Worm (Caenorhabditis elegans) whole organism, midembryonic: ENCODE data around the gene ZC449.7.

Experiments
- T22C8.4 ChIP-seq: fragments of 200-800 bp; sonication (Bioruptor generic); IDR thresholded peaks from 2 replicates; pipeline ENCODE4 v1.3.6; 2022; ENCODE audit warnings: missing genetic modification characterization, missing compliant biosample characterization
- cog-1 ChIP-seq: sonication (generic microtip); optimal IDR thresholded peaks from 2 replicates; lab custom pipeline; 2016; ENCODE audit warnings: missing genetic modification characterization, missing compliant biosample characterization
- flt-1 ChIP-seq: fragments of 200-800 bp; sonication (Bioruptor generic); IDR thresholded peaks from 2 replicates; pipeline ENCODE4 v1.3.6; 2022; ENCODE audit warnings: missing genetic modification characterization, missing compliant biosample characterization
- klf-2 ChIP-seq: fragments of 200-800 bp; sonication (Bioruptor generic); conservative IDR thresholded peaks from 2 replicates; pipeline ENCODE4 v1.3.6; 2022; ENCODE audit warnings: missing genetic modification reagents, missing genetic modification characterization, missing compliant biosample characterization
- med-1 ChIP-seq: sonication (generic microtip); optimal IDR thresholded peaks from 2 replicates; lab custom pipeline; 2017; ENCODE audit warnings: missing genetic modification characterization, mild to moderate bottlenecking, missing compliant biosample characterization, antibody characterized with exemption, missing genetic modification reagents; ENCODE audit not compliant: insufficient read depth
- ref-1 ChIP-seq: fragments of 200-800 bp; sonication (Bioruptor generic); conservative IDR thresholded peaks from 2 replicates; pipeline ENCODE4 v1.3.6; 2022; ENCODE audit warnings: missing genetic modification reagents, missing genetic modification characterization, missing compliant biosample characterization
- tab-1 ChIP-seq: fragments of 200-800 bp; sonication (Bioruptor generic); IDR thresholded peaks from 2 replicates; pipeline ENCODE4 v1.3.6; 2022; ENCODE audit warnings: missing genetic modification characterization, missing compliant biosample characterization
- ztf-23 ChIP-seq: fragments of 200-800 bp; sonication (Bioruptor generic); IDR thresholded peaks from 2 replicates; pipeline ENCODE4 v1.3.6; 2022; ENCODE audit warnings: missing genetic modification reagents, missing genetic modification characterization, missing compliant biosample characterization
- ztf-29 ChIP-seq: fragments of 200-800 bp; sonication (Bioruptor generic); IDR thresholded peaks from 2 replicates; pipeline ENCODE4 v1.3.6; 2022; ENCODE audit warnings: missing genetic modification reagents, missing genetic modification characterization, missing compliant biosample characterization

ZC449.7 gene

ce11 chrX:5060756-5061155 is 46.9 kb downstream of the ZC449.7 start, which contains the start of gene C24H10.3:
C24H10.3 (plus strand) TSS chrX:5061056.
- TF ChIP-seq tab-1 (GFP tag; lab: Robert Waterston, UW): no peak
- TF ChIP-seq ztf-29: no peak
- no peak for TF ChIP-seq med-1

- TF ChIP-seq flt-1 (GFP tag; lab: Robert Waterston, UW) (no peak), cog-1 (tag; lab: Kevin White, UChicago) (no peak), tab-1 (GFP tag; lab: Robert Waterston, UW) (no peak), klf-2 (GFP tag; lab: Robert Waterston, UW) (no peak), ref-1 (GFP tag; lab: Robert Waterston, UW) (no peak), ztf-23 (no peak), T22C8.4 (no peak), ztf-29 (no peak), med-1 (no peak)
Measured at ce11 chrX:5061763-5062162, 47.9 kb downstream of the ZC449.7 start.

- TF ChIP-seq ref-1 (GFP tag; lab: Robert Waterston, UW): no peak
- TF ChIP-seq flt-1 (GFP tag; lab: Robert Waterston, UW): peak; percentile 58; the same call in 1 of the 2 replicates
- TF ChIP-seq cog-1 (tag; lab: Kevin White, UChicago): peak; percentile 7
- TF ChIP-seq ztf-23: 0 out of 2 replicates have a peak, but pooled peaks have one; percentile 9
- no peak for TF ChIP-seq klf-2 (GFP tag; lab: Robert Waterston, UW)
- TF ChIP-seq ztf-29: no peak
- TF ChIP-seq T22C8.4: no peak
- no peak for TF ChIP-seq med-1
- TF ChIP-seq tab-1 (GFP tag; lab: Robert Waterston, UW): 0 out of 2 replicates have a peak, but pooled peaks have one; percentile 56
Measured at ce11 chrX:5063750-5064652, 50.1 kb downstream of the ZC449.7 start, which contains the start of gene C24H10.2. C24H10.2 (plus strand) TSS chrX:5064602.
